Fruit fly (Drosophila melanogaster): ENCODE measurements around the gene EloA.

The EloA gene

DNA sequence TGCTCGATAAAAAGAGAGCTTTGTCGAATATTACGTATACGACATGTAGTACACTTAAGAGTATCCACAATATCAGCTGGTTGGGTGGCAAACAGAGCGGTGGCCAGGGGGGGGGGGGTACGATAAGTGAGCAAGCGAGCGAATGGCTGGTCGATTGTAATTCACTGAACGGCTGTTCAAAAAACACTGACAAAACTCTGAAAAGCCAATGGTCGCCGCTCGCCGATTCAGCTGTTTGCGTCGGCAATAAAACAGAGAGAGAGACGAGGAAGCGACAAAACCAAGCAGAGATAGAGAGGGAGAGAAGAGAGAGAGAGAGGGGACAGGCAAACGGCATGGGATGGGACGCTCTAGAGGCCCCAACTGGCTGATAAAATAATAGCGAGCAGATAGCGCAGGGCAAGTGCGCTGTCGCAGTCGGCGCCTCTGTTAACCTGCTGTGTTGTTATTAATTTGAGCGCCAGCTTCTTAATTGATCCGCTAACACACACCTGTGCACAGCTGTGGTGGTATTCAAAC is 24.8 kb upstream of the EloA start, which contains the start of gene cnc (continued):
- no peak for TF ChIP-seq Fer3 (tag; optimal IDR thresholded peaks at IDR 0.05)
- no peak for TF ChIP-seq CG4282 (GFP tag; optimal IDR thresholded peaks at IDR 0.05)
- no peak for TF ChIP-seq dpn (GFP tag; optimal IDR thresholded peaks at IDR 0.05)
- no peak for TF ChIP-seq CG16813 (GFP tag; IDR thresholded peaks at IDR 0.05; ENCODE audit: partially characterized antibody)
- no peak for TF ChIP-seq CG15696 (tag; optimal IDR thresholded peaks at IDR 0.05)
- no peak for TF ChIP-seq pros (GFP tag; optimal IDR thresholded peaks at IDR 0.05)
- no peak for TF ChIP-seq CG12104 (GFP tag; optimal IDR thresholded peaks at IDR 0.05)
- no peak for TF ChIP-seq bsh (GFP tag; optimal IDR thresholded peaks at IDR 0.05)
- TF ChIP-seq hth (optimal IDR thresholded peaks at IDR 0.05), result no peak
- peak; percentile 72 for TF ChIP-seq yki (optimal IDR thresholded peaks at IDR 0.05)
- no peak for TF ChIP-seq dm (GFP tag; optimal IDR thresholded peaks at IDR 0.05)
- TF ChIP-seq Opbp (GFP tag; IDR thresholded peaks at IDR 0.05; ENCODE audit: partially characterized antibody), result no peak
- TF ChIP-seq seq (GFP tag; IDR thresholded peaks at IDR 0.05), result no peak
- TF ChIP-seq CG15269 (tag; optimal IDR thresholded peaks at IDR 0.05), result no peak
- TF ChIP-seq Blimp-1 (GFP tag; optimal IDR thresholded peaks at IDR 0.05), result no peak
- TF ChIP-seq croc (GFP tag; conservative IDR thresholded peaks at IDR 0.05), result no peak
- TF ChIP-seq CG17568 (GFP tag; optimal IDR thresholded peaks at IDR 0.05), result no peak
- no peak for TF ChIP-seq CG8944 (GFP tag; optimal IDR thresholded peaks at IDR 0.05)
- TF ChIP-seq CG10979 (tag; optimal IDR thresholded peaks at IDR 0.05), result peak; percentile 27
- no peak for TF ChIP-seq CG7271 (tag; optimal IDR thresholded peaks at IDR 0.05)
- TF ChIP-seq Sry-δ (GFP tag; optimal IDR thresholded peaks at IDR 0.05), result no peak
- 0 out of 2 replicates have a peak, but pooled peaks have one; percentile 29 for TF ChIP-seq CG11696 (GFP tag; IDR thresholded peaks at IDR 0.05)
- TF ChIP-seq CG10543 (GFP tag; optimal IDR thresholded peaks at IDR 0.05), result peak; percentile 84
- peak; percentile 21 for TF ChIP-seq caup (GFP tag; optimal IDR thresholded peaks at IDR 0.05; ENCODE audit: severe bottlenecking)
- no peak for TF ChIP-seq ro (GFP tag; IDR thresholded peaks at IDR 0.05)
- no peak for TF ChIP-seq Mad (GFP tag; optimal IDR thresholded peaks at IDR 0.05)
- no peak for TF ChIP-seq emc (GFP tag; optimal IDR thresholded peaks at IDR 0.05)
- peak; percentile 42 for TF ChIP-seq Hmr (GFP tag; optimal IDR thresholded peaks at IDR 0.05)
- TF ChIP-seq CG17328 (GFP tag; IDR thresholded peaks at IDR 0.05), result no peak
- no peak for TF ChIP-seq MBD-R2 (GFP tag; IDR thresholded peaks at IDR 0.05)
- no peak for TF ChIP-seq sc (optimal IDR thresholded peaks at IDR 0.05)
- no peak for TF ChIP-seq sc (GFP tag; optimal IDR thresholded peaks at IDR 0.05)
- no peak for TF ChIP-seq CG16863 (GFP tag; optimal IDR thresholded peaks at IDR 0.05)
- no peak for TF ChIP-seq al (GFP tag; IDR thresholded peaks at IDR 0.05)
- TF ChIP-seq chn (GFP tag; optimal IDR thresholded peaks at IDR 0.05), result no peak
- TF ChIP-seq CG7372 (GFP tag; IDR thresholded peaks at IDR 0.05), result peak; percentile 84
- peak; percentile 10 for TF ChIP-seq lbe (GFP tag; optimal IDR thresholded peaks at IDR 0.05)
- TF ChIP-seq pho (GFP tag; optimal IDR thresholded peaks at IDR 0.05), result no peak
- TF ChIP-seq jing (GFP tag; optimal IDR thresholded peaks at IDR 0.05), result no peak
- TF ChIP-seq CG3281 (GFP tag; optimal IDR thresholded peaks at IDR 0.05), result no peak
- TF ChIP-seq HHEX (GFP tag; optimal IDR thresholded peaks at IDR 0.05), result peak; percentile 44
- TF ChIP-seq CG32532 (GFP tag; IDR thresholded peaks at IDR 0.05), result peak; percentile 74; the same call in 1 of the 2 replicates
- no peak for TF ChIP-seq CG15479 (GFP tag; optimal IDR thresholded peaks at IDR 0.05)
- TF ChIP-seq Fer2 (tag; optimal IDR thresholded peaks at IDR 0.05), result no peak
- no peak for TF ChIP-seq pan (optimal IDR thresholded peaks at IDR 0.05)
- no peak for TF ChIP-seq pan (GFP tag; optimal IDR thresholded peaks at IDR 0.05 in 1 of 2, IDR thresholded peaks at IDR 0.05 in 1 of 2)
- no peak for TF ChIP-seq CG33213 (GFP tag; optimal IDR thresholded peaks at IDR 0.05)
- TF ChIP-seq CG18262 (tag; optimal IDR thresholded peaks at IDR 0.05), result no peak
- TF ChIP-seq org-1 (GFP tag; optimal IDR thresholded peaks at IDR 0.05), result no peak
- TF ChIP-seq toy (GFP tag; IDR thresholded peaks at IDR 0.05), result no peak
- TF ChIP-seq fru (optimal IDR thresholded peaks at IDR 0.05), result no peak
- peak; percentile 50 for TF ChIP-seq GATAe (GFP tag; conservative IDR thresholded peaks at IDR 0.05)
